Worm (Caenorhabditis elegans): ENCODE results near the gene chil-3.

- TF ChIP-seq spr-1 (tag; optimal IDR thresholded peaks at IDR 0.05) (no peak), mxl-3 (GFP tag; optimal IDR thresholded peaks at IDR 0.05) (no peak), nhr-237 (tag; optimal IDR thresholded peaks at IDR 0.05) (no peak), dmd-8 (GFP tag; IDR thresholded peaks at IDR 0.05) (no peak), ceh-82 (tag; optimal IDR thresholded peaks at IDR 0.05) (no peak), zip-11 (GFP tag; IDR thresholded peaks at IDR 0.05) (no peak), nhr-76 (tag; optimal IDR thresholded peaks at IDR 0.05) (no peak), aly-2 (tag; optimal IDR thresholded peaks at IDR 0.05) (no peak)
These were observed 34.3 kb downstream of the chil-3 start for ce11 chrII:9826946-9827345.
